Fruit fly (Drosophila melanogaster) Kc167 (cell line): ENCODE data around the gene Sulf1.

Source experiments
- Myc ChIP-seq: fragments of >200 bp; optimal IDR thresholded peaks from 2 replicates; lab custom pipeline; 2017; ENCODE audit warnings: missing external identifiers
- Sin3A ChIP-seq: fragments of >200 bp; optimal IDR thresholded peaks from 2 replicates; lab custom pipeline; 2018; ENCODE audit warnings: missing external identifiers
- h ChIP-seq: fragments of >200 bp; optimal IDR thresholded peaks from 3 replicates; lab custom pipeline; 2018; ENCODE audit warnings: missing external identifiers
- insv ChIP-seq: fragments of >200 bp; optimal IDR thresholded peaks from 3 replicates; lab custom pipeline; 2018; ENCODE audit warnings: missing external identifiers
- psq ChIP-seq: fragments of >200 bp; optimal IDR thresholded peaks from 2 replicates; lab custom pipeline; 2017; ENCODE audit warnings: missing external identifiers
- ttk ChIP-seq: sonication (Bioruptor generic); optimal IDR thresholded peaks from 2 replicates; lab custom pipeline; 2017; ENCODE audit warnings: missing external identifiers

Gene Sulf1

dm6 chr3R:16308057-16308456 is 31.3 kb downstream of the Sulf1 start:
- TF ChIP-seq ttk (lab: Kevin White, UChicago) (no peak), Sin3A (lab: Kevin White, UChicago) (no peak), Myc (lab: Kevin White, UChicago) (no peak), h (no peak), insv (lab: Kevin White, UChicago) (no peak), psq (lab: Kevin White, UChicago) (no peak)

dm6 chr3R:16305185-16305989 is 34.0 kb downstream of the Sulf1 start, which contains the start of gene Zip89B:
Gene Zip89B (plus strand): TSS chr3R:16305758.
- TF ChIP-seq psq (lab: Kevin White, UChicago) (no peak), ttk (lab: Kevin White, UChicago) (no peak), Myc (lab: Kevin White, UChicago) (no peak), h (no peak), insv (lab: Kevin White, UChicago) (no peak), Sin3A (lab: Kevin White, UChicago) (no peak)

- TF ChIP-seq Myc (lab: Kevin White, UChicago) = no peak
- no peak for TF ChIP-seq psq (lab: Kevin White, UChicago)
- TF ChIP-seq h = no peak
- no peak for TF ChIP-seq Sin3A (lab: Kevin White, UChicago)
- TF ChIP-seq insv (lab: Kevin White, UChicago) = no peak
Observed at dm6 chr3R:16295513-16296123, 43.8 kb downstream of the Sulf1 start.

- TF ChIP-seq psq (lab: Kevin White, UChicago) = no peak
- TF ChIP-seq h = no peak
- no peak for TF ChIP-seq Sin3A (lab: Kevin White, UChicago)
- TF ChIP-seq ttk (lab: Kevin White, UChicago) = no peak
Observed at dm6 chr3R:16290242-16290824, 49.0 kb downstream of the Sulf1 start.

dm6 chr3R:16288714-16289291 is 50.6 kb downstream of the Sulf1 start:
- TF ChIP-seq ttk (lab: Kevin White, UChicago) (no peak), Sin3A (lab: Kevin White, UChicago) (no peak), psq (lab: Kevin White, UChicago) (no peak), h (no peak), Myc (lab: Kevin White, UChicago) (no peak), insv (lab: Kevin White, UChicago) (no peak)

- TF ChIP-seq psq (lab: Kevin White, UChicago) (no peak), insv (lab: Kevin White, UChicago) (no peak), Myc (lab: Kevin White, UChicago) (no peak), ttk (lab: Kevin White, UChicago) (no peak), h (no peak), Sin3A (lab: Kevin White, UChicago) (no peak)
Observed at dm6 chr3R:16287850-16288249, 51.5 kb downstream of the Sulf1 start.

dm6 chr3R:16287171-16287570 is 52.2 kb downstream of the Sulf1 start:
- TF ChIP-seq Sin3A (lab: Kevin White, UChicago) (no peak), h (no peak), Myc (lab: Kevin White, UChicago) (no peak), insv (lab: Kevin White, UChicago) (no peak), psq (lab: Kevin White, UChicago) (no peak), ttk (lab: Kevin White, UChicago) (no peak)

dm6 chr3R:16285612-16286188 is 53.7 kb downstream of the Sulf1 start:
- TF ChIP-seq Sin3A (lab: Kevin White, UChicago) = no peak
- TF ChIP-seq ttk (lab: Kevin White, UChicago) = no peak
- TF ChIP-seq Myc (lab: Kevin White, UChicago) = no peak
- TF ChIP-seq h = no peak

dm6 chr3R:16284901-16285300 is 54.5 kb downstream of the Sulf1 start:
- TF ChIP-seq Myc (lab: Kevin White, UChicago) (no peak), h (no peak), Sin3A (lab: Kevin White, UChicago) (no peak), insv (lab: Kevin White, UChicago) (no peak), psq (lab: Kevin White, UChicago) (no peak), ttk (lab: Kevin White, UChicago) (no peak)

dm6 chr3R:16284481-16284880 is 54.9 kb downstream of the Sulf1 start:
- TF ChIP-seq Myc (lab: Kevin White, UChicago) = no peak
- no peak for TF ChIP-seq insv (lab: Kevin White, UChicago)
- TF ChIP-seq h = no peak
- TF ChIP-seq psq (lab: Kevin White, UChicago) = no peak
- no peak for TF ChIP-seq ttk (lab: Kevin White, UChicago)
- no peak for TF ChIP-seq Sin3A (lab: Kevin White, UChicago)

- no peak for TF ChIP-seq h
Observed at dm6 chr3R:16282080-16282690, 57.2 kb downstream of the Sulf1 start.
